Worm (Caenorhabditis elegans): ENCODE data around the gene frm-10.

- no peak for TF ChIP-seq fos-1 (tag; optimal IDR thresholded peaks at IDR 0.05)
- no peak for TF ChIP-seq mml-1 (tag; optimal IDR thresholded peaks at IDR 0.05)
- no peak for TF ChIP-seq fkh-10 (GFP tag; optimal IDR thresholded peaks at IDR 0.05)
- no peak for TF ChIP-seq snpc-4 (tag; optimal IDR thresholded peaks at IDR 0.05)
- no peak for TF ChIP-seq ZK546.5 (tag; optimal IDR thresholded peaks at IDR 0.05)
- TF ChIP-seq nhr-237 (tag; optimal IDR thresholded peaks at IDR 0.05), result no peak
- TF ChIP-seq lin-39 (tag; optimal IDR thresholded peaks at IDR 0.05), result no peak
- TF ChIP-seq unc-39 (tag; optimal IDR thresholded peaks at IDR 0.05), result no peak
- no peak for TF ChIP-seq unc-62 (GFP tag; optimal IDR thresholded peaks at IDR 0.05)
- TF ChIP-seq nhr-12 (tag; optimal IDR thresholded peaks at IDR 0.05), result no peak
- TF ChIP-seq ztf-11 (tag; optimal IDR thresholded peaks at IDR 0.05), result no peak
- TF ChIP-seq elt-2 (tag; optimal IDR thresholded peaks at IDR 0.05), result peak; percentile 54
- no peak for TF ChIP-seq nhr-76 (tag; optimal IDR thresholded peaks at IDR 0.05)
- no peak for TF ChIP-seq tbx-2 (tag; optimal IDR thresholded peaks at IDR 0.05)
Measured at ce11 chrV:13445229-13445949, 17.6 kb upstream of the frm-10 start, which contains the start of gene Y2H9A.4.
